Fruit fly (Drosophila melanogaster) whole organism, adult: Measurements from ENCODE around the gene MtnF.

Experiments
- CG11617 ChIP-seq: fragments of 200-800 bp; sonication (Bioruptor generic); optimal IDR thresholded peaks from 2 replicates; lab custom pipeline; 2017; ENCODE audit warnings: mild to moderate bottlenecking, missing biosample characterization, missing genetic modification reagents, missing genetic modification characterization
- CG12768 ChIP-seq: fragments of 200-800 bp; sonication (Bioruptor generic); optimal IDR thresholded peaks from 2 replicates; lab custom pipeline; 2017; ENCODE audit warnings: missing biosample characterization, missing genetic modification characterization, mild to moderate bottlenecking, moderate library complexity, missing genetic modification reagents
- CG14711 ChIP-seq: fragments of 200-800 bp; sonication (Bioruptor generic); optimal IDR thresholded peaks from 2 replicates; lab custom pipeline; 2018; ENCODE audit warnings: missing biosample characterization, mild to moderate bottlenecking, missing genetic modification characterization, moderate library complexity
- CG1620 ChIP-seq: fragments of 200-800 bp; sonication (Bioruptor generic); optimal IDR thresholded peaks from 2 replicates; lab custom pipeline; 2016; ENCODE audit warnings: missing biosample characterization, missing genetic modification characterization
- CG33017 ChIP-seq: fragments of 200-800 bp; sonication (Bioruptor generic); optimal IDR thresholded peaks from 2 replicates; lab custom pipeline; 2018; ENCODE audit warnings: missing biosample characterization, mild to moderate bottlenecking, missing genetic modification characterization, moderate library complexity
- CG5204 ChIP-seq: fragments of 200-800 bp; sonication (Bioruptor generic); optimal IDR thresholded peaks from 2 replicates; lab custom pipeline; 2016; ENCODE audit warnings: missing biosample characterization, missing genetic modification characterization
- CG7045 ChIP-seq: fragments of 200-800 bp; sonication (Bioruptor generic); optimal IDR thresholded peaks from 2 replicates; lab custom pipeline; 2017; ENCODE audit warnings: missing biosample characterization, mild to moderate bottlenecking, missing genetic modification characterization
- CG7101 ChIP-seq: fragments of 200-800 bp; sonication (Bioruptor generic); optimal IDR thresholded peaks from 2 replicates; lab custom pipeline; 2018; ENCODE audit warnings: missing biosample characterization, mild to moderate bottlenecking, missing genetic modification characterization, moderate library complexity
- Clk ChIP-seq: fragments of 200-800 bp; sonication (Bioruptor generic); optimal IDR thresholded peaks from 2 replicates; lab custom pipeline; 2017; ENCODE audit warnings: missing biosample characterization, missing genetic modification characterization
- Crg-1 ChIP-seq: fragments of 200-800 bp; sonication (Bioruptor generic); optimal IDR thresholded peaks from 2 replicates; lab custom pipeline; 2016; ENCODE audit warnings: missing biosample characterization, missing genetic modification characterization
- Hr96 ChIP-seq: fragments of 200-800 bp; sonication (Bioruptor generic); optimal IDR thresholded peaks from 2 replicates; lab custom pipeline; 2016; ENCODE audit warnings: missing biosample characterization, missing genetic modification characterization
- Mnt ChIP-seq: fragments of 200-800 bp; sonication (Bioruptor generic); optimal IDR thresholded peaks from 2 replicates; lab custom pipeline; 2016; ENCODE audit warnings: missing biosample characterization, mild to moderate bottlenecking, missing genetic modification characterization
- bab1 ChIP-seq: fragments of 200-800 bp; sonication (Bioruptor generic); optimal IDR thresholded peaks from 3 replicates; lab custom pipeline; 2019; ENCODE audit warnings: missing biosample characterization, mild to moderate bottlenecking, missing genetic modification characterization, moderate library complexity
- cic ChIP-seq: fragments of 200-800 bp; sonication (Bioruptor generic); optimal IDR thresholded peaks from 2 replicates; lab custom pipeline; 2017; ENCODE audit warnings: missing biosample characterization, mild to moderate bottlenecking, missing genetic modification characterization, moderate library complexity
- cnc ChIP-seq, 2 experiments: fragments of >200 bp; optimal IDR thresholded peaks; 2 replicates each; lab custom pipeline; 2017
- kay ChIP-seq: fragments of 200-800 bp; sonication (Bioruptor generic); peaks from one replicate; lab custom pipeline; 2016; ENCODE audit warnings: missing biosample characterization, missing genetic modification characterization, borderline replicate concordance
- ovo ChIP-seq: fragments of 200-800 bp; sonication (Bioruptor generic); optimal IDR thresholded peaks from 2 replicates; lab custom pipeline; 2016; ENCODE audit warnings: missing biosample characterization, missing genetic modification characterization
- pad ChIP-seq: fragments of 200-800 bp; sonication (Bioruptor generic); optimal IDR thresholded peaks from 3 replicates; lab custom pipeline; 2017; ENCODE audit warnings: missing biosample characterization, missing genetic modification characterization, mild to moderate bottlenecking, moderate library complexity, missing genetic modification reagents
- tj ChIP-seq: fragments of 200-800 bp; sonication (Bioruptor generic); optimal IDR thresholded peaks from 3 replicates; lab custom pipeline; 2017; ENCODE audit warnings: missing biosample characterization, mild to moderate bottlenecking, missing genetic modification characterization, moderate library complexity
- toe ChIP-seq: fragments of 200-800 bp; sonication (Bioruptor generic); optimal IDR thresholded peaks from 2 replicates; lab custom pipeline; 2016; ENCODE audit warnings: missing biosample characterization, missing genetic modification characterization

MtnF gene

dm6 chr3R:24614707-24615022 lies 20.3 kb downstream of the MtnF start:
- TF ChIP-seq tj (peak; percentile 67), pad (GFP tag; lab: Kevin White, UChicago) (no peak)

DNA sequence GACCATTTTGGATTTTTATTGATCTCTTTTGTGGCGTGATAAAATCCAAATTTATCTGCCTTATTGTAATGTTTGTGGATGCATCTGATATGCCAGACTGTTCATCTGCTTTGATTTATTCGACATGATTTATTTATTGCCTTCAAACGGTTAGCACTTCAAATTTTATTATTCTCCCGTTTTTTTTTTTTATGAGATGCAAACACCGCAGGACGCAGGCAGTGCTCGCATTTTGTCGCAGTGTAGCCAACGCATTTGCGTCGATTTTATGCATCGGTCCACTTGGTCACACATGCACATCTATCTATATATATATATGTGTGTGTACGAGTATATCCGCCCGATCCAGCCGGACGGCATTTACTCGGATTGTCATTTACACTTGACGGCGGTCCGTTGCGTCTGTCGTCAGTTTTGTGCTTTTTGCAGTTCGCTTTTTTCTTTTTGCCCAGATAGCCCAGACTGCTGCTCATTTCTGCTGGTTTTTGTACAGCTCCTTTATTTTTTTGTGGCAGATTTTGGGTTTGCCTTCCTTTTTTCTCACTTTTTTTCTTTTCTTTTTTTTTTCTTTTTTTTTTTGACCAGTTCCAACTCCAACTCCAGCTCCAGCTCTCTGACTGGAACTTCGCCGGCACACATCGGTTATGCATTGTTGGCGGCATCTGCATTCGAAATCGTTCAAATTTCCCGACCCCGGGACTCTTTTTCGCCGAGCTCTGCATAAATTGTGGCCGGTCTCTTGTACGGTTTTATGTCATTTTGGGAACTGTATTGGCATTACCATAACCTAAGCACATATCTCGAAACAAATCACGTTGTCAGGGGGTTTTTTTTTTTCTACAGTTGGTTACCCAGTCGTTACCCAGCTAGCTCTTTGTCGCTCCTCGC lies 20.9 kb downstream of the MtnF start:
- no peak for TF ChIP-seq kay
- TF ChIP-seq tj: peak; percentile 95

DNA sequence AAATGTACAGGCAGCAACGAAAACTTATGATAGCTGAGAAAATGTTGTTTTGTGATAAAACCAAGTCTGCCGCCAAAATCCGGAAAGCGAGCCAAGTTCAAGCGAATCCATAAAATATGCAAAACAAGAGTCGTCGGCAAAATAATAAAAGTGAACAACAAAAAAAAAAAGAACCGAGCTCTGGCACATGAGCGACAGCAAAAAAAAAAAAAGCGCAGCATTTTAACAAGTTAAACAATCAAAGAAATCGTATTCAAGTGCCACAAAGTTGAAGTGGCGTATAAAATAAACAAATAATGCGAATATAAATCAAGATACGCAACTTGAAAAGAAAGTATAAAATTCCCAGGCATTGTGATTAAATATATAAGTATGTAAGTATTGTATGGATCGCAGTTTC lies 26.6 kb downstream of the MtnF start:
- TF ChIP-seq tj (peak; percentile 75), bab1 (no peak)

- no peak for TF ChIP-seq CG14711 (tag; lab: Kevin White, UChicago)
- TF ChIP-seq CG5204 (GFP tag; lab: Kevin White, UChicago): no peak
- no peak for TF ChIP-seq tj
- TF ChIP-seq CG7101 (tag; lab: Kevin White, UChicago): no peak
- TF ChIP-seq ovo (GFP tag; lab: Kevin White, UChicago): no peak
- no peak for TF ChIP-seq CG33017 (tag; lab: Kevin White, UChicago)
- TF ChIP-seq toe: no peak
- no peak for TF ChIP-seq Mnt (GFP tag; lab: Kevin White, UChicago)
- TF ChIP-seq CG1620 (GFP tag; lab: Kevin White, UChicago): no peak
- no peak for TF ChIP-seq CG12768
- no peak for TF ChIP-seq pad (GFP tag; lab: Kevin White, UChicago)
These were observed 28.1 kb downstream of the MtnF start for dm6 chr3R:24606868-24607267.

dm6 chr3R:24604165-24604564 lies 30.8 kb downstream of the MtnF start:
- no peak for TF ChIP-seq CG33017 (tag; lab: Kevin White, UChicago)
- TF ChIP-seq CG11617 (GFP tag; lab: Kevin White, UChicago): no peak
- no peak for TF ChIP-seq tj
- no peak for TF ChIP-seq cnc (optimal IDR thresholded peaks at IDR 0.05; lab: Kevin White, UChicago)
- no peak for TF ChIP-seq CG14711 (tag; lab: Kevin White, UChicago)
- no peak for TF ChIP-seq bab1
- TF ChIP-seq CG1620 (GFP tag; lab: Kevin White, UChicago): no peak
- no peak for TF ChIP-seq Mnt (GFP tag; lab: Kevin White, UChicago)

DNA sequence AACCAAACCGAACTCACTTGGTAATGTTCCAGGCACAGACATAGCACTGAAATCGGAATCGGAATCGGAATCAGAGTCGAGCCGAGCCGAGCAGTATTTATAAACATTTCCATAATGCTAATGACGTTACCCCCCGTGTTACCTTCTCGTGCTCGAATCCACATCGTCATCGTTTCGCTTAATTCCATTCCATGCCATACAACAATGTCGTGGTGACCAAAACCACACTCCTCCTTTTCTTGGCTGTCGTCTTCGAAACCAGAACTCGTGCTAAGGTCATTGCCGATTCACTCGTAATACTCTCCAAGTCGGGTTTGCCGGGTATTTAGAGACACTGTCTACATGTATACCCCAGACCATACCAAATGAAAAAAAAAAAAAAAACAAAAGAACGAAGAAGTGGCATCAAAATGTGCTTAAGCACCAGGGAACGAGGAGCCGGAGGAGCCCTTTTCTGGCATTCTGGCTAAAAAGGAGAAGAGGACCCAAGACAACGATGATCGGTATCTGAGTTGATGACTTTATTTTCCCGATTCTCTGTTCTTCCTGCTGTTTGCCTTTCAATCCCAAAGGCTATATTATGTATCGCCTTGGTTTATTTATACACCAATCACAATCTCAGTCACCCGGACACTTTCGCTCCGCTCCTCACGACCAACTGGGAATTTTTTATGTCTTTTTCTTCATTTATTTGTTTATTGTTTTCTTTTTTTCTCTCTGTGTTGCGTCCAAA lies 31.4 kb downstream of the MtnF start:
- TF ChIP-seq CG7045 (GFP tag; lab: Kevin White, UChicago): no peak
- no peak for TF ChIP-seq toe
- no peak for TF ChIP-seq cic (GFP tag; lab: Kevin White, UChicago)
- TF ChIP-seq tj: peak; percentile 71
- no peak for TF ChIP-seq ovo (GFP tag; lab: Kevin White, UChicago)
- no peak for TF ChIP-seq CG7101 (tag; lab: Kevin White, UChicago)
- TF ChIP-seq Crg-1 (GFP tag; lab: Kevin White, UChicago): no peak
- TF ChIP-seq CG11617 (GFP tag; lab: Kevin White, UChicago): no peak
- peak; percentile 67 for TF ChIP-seq kay

DNA sequence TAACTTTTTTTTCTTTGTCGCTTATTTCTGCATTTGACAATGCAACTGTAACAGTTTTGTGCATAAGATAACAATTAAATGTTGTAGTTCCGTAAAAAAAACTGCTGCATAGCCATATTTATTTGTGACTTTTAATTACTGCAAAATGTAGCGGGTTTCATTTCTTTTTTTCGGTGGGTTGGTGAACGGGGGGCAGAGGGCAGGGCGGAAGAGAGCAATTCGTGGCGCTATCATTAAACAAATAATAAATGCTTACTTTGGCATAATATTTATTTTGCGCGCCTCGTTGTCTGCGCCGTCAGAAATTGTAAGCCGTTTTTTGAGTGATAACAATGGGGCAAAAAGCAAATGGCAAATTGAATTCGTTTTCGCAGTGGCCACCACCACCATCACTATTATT lies 33.9 kb downstream of the MtnF start:
- TF ChIP-seq CG11617 (GFP tag; lab: Kevin White, UChicago) (peak; percentile 20), CG14711 (tag; lab: Kevin White, UChicago) (peak; percentile 30), Mnt (GFP tag; lab: Kevin White, UChicago) (no peak), toe (no peak), kay (no peak), CG33017 (tag; lab: Kevin White, UChicago) (no peak), CG12768 (peak; percentile 41), Crg-1 (GFP tag; lab: Kevin White, UChicago) (no peak), pad (GFP tag; lab: Kevin White, UChicago) (peak; percentile 28), CG7045 (GFP tag; lab: Kevin White, UChicago) (peak; percentile 14), cnc (optimal IDR thresholded peaks at IDR 0.05; lab: Kevin White, UChicago) (no peak), tj (peak; percentile 100), Hr96 (GFP tag; lab: Kevin White, UChicago) (peak; percentile 13), ovo (GFP tag; lab: Kevin White, UChicago) (no peak), bab1 (no peak), Clk (GFP tag; lab: Kevin White, UChicago) (no peak), CG1620 (GFP tag; lab: Kevin White, UChicago) (no peak), cic (GFP tag; lab: Kevin White, UChicago) (peak; percentile 41), CG7101 (tag; lab: Kevin White, UChicago) (peak; percentile 24), CG5204 (GFP tag; lab: Kevin White, UChicago) (no peak)
